Worm (Caenorhabditis elegans) whole organism, L4 larva: Measurements from ENCODE around the gene clpf-1.

ENCODE experiments used
- F37D6.2 ChIP-seq: sonication (generic microtip); optimal IDR thresholded peaks from 2 replicates; lab custom pipeline; 2016; ENCODE audit warnings: mild to moderate bottlenecking, missing genetic modification characterization, missing compliant biosample characterization
- T20F7.1 ChIP-seq: fragments of 200-800 bp; sonication (Bioruptor generic); optimal IDR thresholded peaks from 2 replicates; lab custom pipeline; 2018; ENCODE audit warnings: mild to moderate bottlenecking, missing genetic modification characterization, missing compliant biosample characterization
- ZK546.5 ChIP-seq, 2 experiments: sonication (generic microtip); optimal IDR thresholded peaks; 2 replicates each; lab custom pipeline; 2017; ENCODE audit warnings: missing biosample characterization in 2 of 2, missing genetic modification characterization in 2 of 2
- aha-1 ChIP-seq: fragments of 150-350 bp; peaks from one replicate; lab custom pipeline; 2014; ENCODE audit warnings: missing biosample characterization, missing genetic modification characterization
- ama-1 ChIP-seq: fragments of 150-350 bp; optimal IDR thresholded peaks from 2 replicates; lab custom pipeline; 2014; ENCODE audit warnings: inconsistent platforms, mixed read lengths
- attf-4 ChIP-seq: sonication (generic microtip); optimal IDR thresholded peaks from 3 replicates; lab custom pipeline; 2017; ENCODE audit warnings: missing biosample characterization, missing genetic modification characterization
- ceh-32 ChIP-seq: sonication (generic microtip); optimal IDR thresholded peaks from 2 replicates; lab custom pipeline; 2016; ENCODE audit warnings: mild to moderate bottlenecking, missing genetic modification characterization, missing compliant biosample characterization; ENCODE audit not compliant: poor library complexity
- ceh-44 ChIP-seq: fragments of 200-800 bp; sonication (Bioruptor generic); IDR thresholded peaks from 2 replicates; pipeline ENCODE4 v1.3.6; 2022; ENCODE audit warnings: missing genetic modification reagents, missing genetic modification characterization, missing compliant biosample characterization
- ceh-62 ChIP-seq: sonication (generic microtip); optimal IDR thresholded peaks from 2 replicates; lab custom pipeline; 2017; ENCODE audit warnings: missing biosample characterization, missing genetic modification characterization
- ceh-82 ChIP-seq: sonication (generic microtip); optimal IDR thresholded peaks from 2 replicates; lab custom pipeline; 2017; ENCODE audit warnings: missing biosample characterization, missing genetic modification characterization
- ces-1 ChIP-seq: fragments of 150-350 bp; sonication (generic microtip); optimal IDR thresholded peaks from 4 replicates; lab custom pipeline; 2014; ENCODE audit warnings: missing biosample characterization, missing genetic modification reagents, missing genetic modification characterization
- daf-12 ChIP-seq: fragments of 150-350 bp; optimal IDR thresholded peaks from 2 replicates; lab custom pipeline; 2014; ENCODE audit warnings: missing biosample characterization, missing genetic modification reagents, missing genetic modification characterization
- daf-16 ChIP-seq, 3 experiments: sonication (generic microtip); optimal IDR thresholded peaks; 2 replicates each; lab custom pipeline; 2016 to 2017; ENCODE audit warnings: missing genetic modification characterization in 3 of 3, missing genetic modification reagents in 3 of 3, mild to moderate bottlenecking in 2 of 3, missing compliant biosample characterization in 2 of 3, missing biosample characterization in 1 of 3, moderate library complexity in 1 of 3
- daf-8 ChIP-seq: fragments of 200-800 bp; sonication (Bioruptor generic); IDR thresholded peaks from 2 replicates; pipeline ENCODE4 v1.3.6; 2022; ENCODE audit warnings: missing genetic modification characterization, missing compliant biosample characterization
- dmd-8 ChIP-seq: fragments of 200-800 bp; sonication (Bioruptor generic); IDR thresholded peaks from 2 replicates; pipeline ENCODE4 v1.3.6; 2022; ENCODE audit warnings: missing genetic modification characterization, missing compliant biosample characterization
- egl-27 ChIP-seq: sonication (generic microtip); optimal IDR thresholded peaks from 3 replicates; lab custom pipeline; 2017; ENCODE audit warnings: missing biosample characterization, missing genetic modification reagents, missing genetic modification characterization
- egl-43 ChIP-seq: fragments of 200-800 bp; sonication (Bioruptor generic); IDR thresholded peaks from 2 replicates; pipeline ENCODE4 v1.3.6; 2022; ENCODE audit warnings: missing genetic modification reagents, missing genetic modification characterization, missing compliant biosample characterization
- fkh-10 ChIP-seq: fragments of 150-350 bp; optimal IDR thresholded peaks from 2 replicates; lab custom pipeline; 2014; ENCODE audit warnings: missing biosample characterization, missing genetic modification reagents, missing genetic modification characterization
- fos-1 ChIP-seq: fragments of 150-350 bp; optimal IDR thresholded peaks from 2 replicates; lab custom pipeline; 2014; ENCODE audit warnings: missing biosample characterization, missing genetic modification characterization
- hif-1 ChIP-seq, 2 experiments: sonication (generic microtip); optimal IDR thresholded peaks; 2 replicates each; lab custom pipeline; 2016 to 2017; ENCODE audit warnings: missing compliant biosample characterization in 2 of 2, missing genetic modification characterization in 2 of 2, missing genetic modification reagents in 2 of 2, missing genotype in 2 of 2, mild to moderate bottlenecking in 1 of 2
- hlh-11 ChIP-seq: fragments of 200-800 bp; sonication (Bioruptor generic); optimal IDR thresholded peaks from 2 replicates; lab custom pipeline; 2018; ENCODE audit warnings: mild to moderate bottlenecking, missing genetic modification characterization, missing compliant biosample characterization
- jun-1 ChIP-seq: fragments of 150-350 bp; optimal IDR thresholded peaks from 2 replicates; lab custom pipeline; 2014; ENCODE audit warnings: missing biosample characterization, missing genetic modification reagents, missing genetic modification characterization
- lin-1 ChIP-seq: fragments of 200-800 bp; sonication (Bioruptor generic); IDR thresholded peaks from 2 replicates; pipeline ENCODE4 v1.3.6; 2022; ENCODE audit warnings: missing genetic modification reagents, missing genetic modification characterization, missing compliant biosample characterization
- lin-29 ChIP-seq: fragments of 200-800 bp; sonication (Bioruptor generic); IDR thresholded peaks from 2 replicates; pipeline ENCODE4 v1.3.6; 2022; ENCODE audit warnings: missing genetic modification reagents, missing genetic modification characterization, missing compliant biosample characterization
- madf-9 ChIP-seq: fragments of 200-800 bp; sonication (Bioruptor generic); conservative IDR thresholded peaks from 2 replicates; pipeline ENCODE4 v1.3.6; 2022; ENCODE audit warnings: missing genetic modification reagents, missing genetic modification characterization, missing compliant biosample characterization
- mdl-1 ChIP-seq, 2 experiments: fragments of 150-350 bp in 1 of 2; sonication (generic microtip) in 1 of 2; optimal IDR thresholded peaks; 2 replicates each; lab custom pipeline; 2014 to 2017; ENCODE audit warnings: missing biosample characterization in 2 of 2, missing genetic modification characterization in 2 of 2
- mdt-29 ChIP-seq: fragments of 200-800 bp; sonication (Bioruptor generic); IDR thresholded peaks from 2 replicates; pipeline ENCODE4 v1.3.6; 2022; ENCODE audit warnings: missing genetic modification reagents, missing genetic modification characterization, missing compliant biosample characterization
- mes-2 ChIP-seq: sonication (generic microtip); optimal IDR thresholded peaks from 2 replicates; lab custom pipeline; 2016; ENCODE audit warnings: missing genotype, mild to moderate bottlenecking, missing genetic modification characterization, missing compliant biosample characterization; ENCODE audit not compliant: poor library complexity, severe bottlenecking
- mxl-2 ChIP-seq: fragments of 200-800 bp; sonication (Bioruptor generic); conservative IDR thresholded peaks from 2 replicates; pipeline ENCODE4 v1.3.6; 2022; ENCODE audit warnings: missing genetic modification reagents, missing genetic modification characterization, missing compliant biosample characterization
- nhr-11 ChIP-seq: fragments of 150-350 bp; optimal IDR thresholded peaks from 2 replicates; lab custom pipeline; 2014; ENCODE audit warnings: missing biosample characterization, missing genetic modification characterization
- nhr-25 ChIP-seq: sonication (generic microtip); optimal IDR thresholded peaks from 2 replicates; lab custom pipeline; 2017; ENCODE audit warnings: missing genetic modification characterization, mild to moderate bottlenecking, missing compliant biosample characterization, antibody characterized with exemption, moderate library complexity, borderline replicate concordance; ENCODE audit not compliant: insufficient read depth
- nhr-28 ChIP-seq: fragments of 150-350 bp; optimal IDR thresholded peaks from 2 replicates; lab custom pipeline; 2014; ENCODE audit warnings: missing biosample characterization, missing genetic modification characterization
- nhr-6 ChIP-seq: fragments of 150-350 bp; optimal IDR thresholded peaks from 2 replicates; lab custom pipeline; 2014; ENCODE audit warnings: missing biosample characterization, missing genetic modification characterization
- nhr-77 ChIP-seq: fragments of 150-350 bp; optimal IDR thresholded peaks from 2 replicates; lab custom pipeline; 2014; ENCODE audit warnings: missing biosample characterization, missing genetic modification characterization
- php-3 ChIP-seq: fragments of 200-800 bp; sonication (Bioruptor generic); IDR thresholded peaks from 2 replicates; pipeline ENCODE4 v1.3.6; 2022; ENCODE audit warnings: missing genetic modification reagents, missing genetic modification characterization, missing compliant biosample characterization
- saeg-2 ChIP-seq: fragments of 200-800 bp; sonication (Bioruptor generic); IDR thresholded peaks from 2 replicates; pipeline ENCODE4 v1.3.6; 2022; ENCODE audit warnings: missing genetic modification reagents, missing genetic modification characterization, missing compliant biosample characterization
- skn-1 ChIP-seq: fragments of 150-350 bp; optimal IDR thresholded peaks from 2 replicates; lab custom pipeline; 2014; ENCODE audit warnings: missing biosample characterization, missing genetic modification characterization
- snpc-4 ChIP-seq: fragments of 150-350 bp; optimal IDR thresholded peaks from 2 replicates; lab custom pipeline; 2014; ENCODE audit warnings: missing biosample characterization, missing genetic modification characterization
- tra-1 ChIP-seq: fragments of 200-800 bp; sonication (Bioruptor generic); IDR thresholded peaks from 2 replicates; pipeline ENCODE4 v1.3.6; 2022; ENCODE audit warnings: missing genetic modification reagents, missing genetic modification characterization, missing compliant biosample characterization
- unc-39 ChIP-seq: sonication (generic microtip); optimal IDR thresholded peaks from 2 replicates; lab custom pipeline; 2017; ENCODE audit warnings: missing biosample characterization, missing genetic modification characterization
- unc-62 ChIP-seq, 3 experiments: fragments of 150-350 bp in 1 of 3; sonication (generic microtip); optimal IDR thresholded peaks in 2 of 3; peaks in 1 of 3; 1 replicate in 1 of 3; 2 replicates in 2 of 3; lab custom pipeline; 2014 to 2017; ENCODE audit warnings: missing biosample characterization in 3 of 3, missing genetic modification characterization in 3 of 3, missing genetic modification reagents in 3 of 3, missing genotype in 1 of 3
- zag-1 ChIP-seq: fragments of 150-350 bp; optimal IDR thresholded peaks from 2 replicates; lab custom pipeline; 2014; ENCODE audit warnings: missing biosample characterization, missing genetic modification characterization
- zfp-2 ChIP-seq: sonication (generic microtip); optimal IDR thresholded peaks from 2 replicates; lab custom pipeline; 2016; ENCODE audit warnings: mild to moderate bottlenecking, missing genetic modification characterization, missing compliant biosample characterization
- zip-11 ChIP-seq: fragments of 200-800 bp; sonication (Bioruptor generic); IDR thresholded peaks from 2 replicates; pipeline ENCODE4 v1.3.6; 2022; ENCODE audit warnings: missing genetic modification characterization, missing compliant biosample characterization
- ztf-11 ChIP-seq: fragments of 150-350 bp; optimal IDR thresholded peaks from 2 replicates; lab custom pipeline; 2014; ENCODE audit warnings: missing biosample characterization, missing genetic modification characterization
- ztf-7 ChIP-seq: fragments of 150-350 bp; optimal IDR thresholded peaks from 2 replicates; lab custom pipeline; 2014; ENCODE audit warnings: missing biosample characterization, missing genetic modification characterization

Gene clpf-1

DNA sequence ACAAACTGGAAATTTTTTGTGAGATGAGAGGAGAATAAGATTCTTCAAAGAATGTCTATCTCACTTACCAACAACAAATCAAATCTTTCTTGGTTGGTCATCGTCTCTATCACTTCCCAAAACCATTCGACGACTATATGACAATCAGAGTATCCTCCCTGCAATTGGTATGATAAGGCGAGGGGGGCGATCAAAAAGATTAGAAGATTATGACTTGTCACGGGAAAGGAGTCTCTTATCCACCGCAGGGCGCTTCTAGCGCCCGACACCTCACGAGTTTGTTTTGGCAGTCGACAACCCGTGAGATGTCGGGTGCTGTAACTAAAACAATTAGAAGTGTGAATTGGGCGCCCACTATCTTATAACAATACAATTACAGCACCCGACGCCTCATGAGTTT lies 19.8 kb upstream of the clpf-1 start (continued):
- TF ChIP-seq ZK546.5 (tag; optimal IDR thresholded peaks at IDR 0.05; lab: Kevin White, UChicago): no peak
- TF ChIP-seq ztf-7 (tag; lab: Kevin White, UChicago): no peak
- no peak for TF ChIP-seq fos-1
- no peak for TF ChIP-seq madf-9 (GFP tag; lab: Robert Waterston, UW)
- TF ChIP-seq nhr-77 (tag; lab: Kevin White, UChicago): no peak
- no peak for TF ChIP-seq egl-27
- 0 out of 2 replicates have a peak, but pooled peaks have one; percentile 29 for TF ChIP-seq tra-1 (GFP tag; lab: Robert Waterston, UW)
- TF ChIP-seq mdt-29 (GFP tag; lab: Robert Waterston, UW): no peak
- TF ChIP-seq attf-4 (tag; lab: Kevin White, UChicago): no peak
- no peak for TF ChIP-seq ama-1 (lab: Kevin White, UChicago)
- no peak for TF ChIP-seq egl-43
- no peak for TF ChIP-seq hif-1 (tag; optimal IDR thresholded peaks at IDR 0.05; lab: Kevin White, UChicago)
- TF ChIP-seq mxl-2: no peak
- TF ChIP-seq snpc-4 (tag; lab: Kevin White, UChicago): peak; percentile 66
- TF ChIP-seq ztf-11 (tag; lab: Kevin White, UChicago): no peak
- no peak for TF ChIP-seq mes-2
- TF ChIP-seq zag-1 (tag; lab: Kevin White, UChicago): no peak
- no peak for TF ChIP-seq daf-8 (GFP tag; lab: Robert Waterston, UW)

DNA sequence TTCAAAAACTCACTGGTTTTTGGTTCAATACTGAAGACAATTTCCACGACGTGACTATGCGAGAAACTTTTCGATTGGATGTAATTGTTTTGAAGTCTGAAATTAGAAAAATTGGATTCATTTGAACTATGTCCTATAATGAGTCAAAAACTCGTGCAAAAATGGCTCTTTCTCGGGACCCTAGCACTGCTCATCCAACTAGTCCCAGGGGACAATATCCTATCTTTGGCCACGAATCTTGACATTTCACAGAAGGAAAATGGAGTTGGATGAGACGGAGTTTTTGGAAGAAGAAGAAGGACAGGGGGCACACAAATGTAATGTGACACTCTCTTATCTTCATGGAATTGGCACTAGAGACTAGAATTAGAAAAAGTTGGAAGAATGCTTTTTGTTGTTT lies 15.7 kb upstream of the clpf-1 start:
- peak in 1 of 2 experiments; percentile 97 for TF ChIP-seq unc-62 (GFP tag; optimal IDR thresholded peaks at IDR 0.05 in 1 of 2; lab: Kevin White, UChicago)
- TF ChIP-seq unc-62 (tag; optimal IDR thresholded peaks at IDR 0.05; lab: Kevin White, UChicago): no peak
- TF ChIP-seq dmd-8 (GFP tag; lab: Robert Waterston, UW): no peak

DNA sequence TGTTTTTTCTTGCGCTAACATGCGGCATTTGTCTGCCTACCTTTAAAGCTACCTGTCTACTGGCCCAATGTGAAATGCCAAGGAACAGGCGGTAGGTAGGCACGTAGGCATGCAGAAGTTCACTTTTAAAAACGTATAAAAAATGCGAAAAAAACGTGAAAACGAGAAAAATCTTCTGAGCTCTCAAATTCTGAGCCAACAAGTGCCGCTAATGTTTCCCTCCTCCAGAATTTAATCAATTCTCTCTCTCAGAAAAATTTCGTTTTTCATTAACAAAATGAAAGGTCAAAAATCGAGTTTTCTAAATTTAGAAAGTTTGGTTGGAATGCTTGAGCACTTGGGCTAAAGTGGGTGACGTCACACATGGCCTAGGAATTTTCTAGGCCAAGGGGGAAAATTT lies 15.1 kb upstream of the clpf-1 start:
- TF ChIP-seq php-3 (GFP tag; lab: Robert Waterston, UW) (no peak), nhr-6 (no peak), ceh-62 (no peak), unc-39 (tag; lab: Kevin White, UChicago) (no peak), mes-2 (no peak), F37D6.2 (no peak), aha-1 (peak; percentile 80), nhr-25 (no peak), nhr-11 (tag; lab: Kevin White, UChicago) (no peak), nhr-28 (tag; lab: Kevin White, UChicago) (no peak), unc-62 (GFP tag; optimal IDR thresholded peaks at IDR 0.05 in 1 of 2; lab: Kevin White, UChicago) (peak in 1 of 2 experiments; percentile 85), unc-62 (tag; optimal IDR thresholded peaks at IDR 0.05; lab: Kevin White, UChicago) (no peak), lin-29 (GFP tag; lab: Robert Waterston, UW) (no peak), fkh-10 (GFP tag; lab: Kevin White, UChicago) (no peak), zip-11 (no peak), mdl-1 (tag; optimal IDR thresholded peaks at IDR 0.05; lab: Kevin White, UChicago) (no peak)
- TF ChIP-seq, all 104 proteins: peak for 2

DNA sequence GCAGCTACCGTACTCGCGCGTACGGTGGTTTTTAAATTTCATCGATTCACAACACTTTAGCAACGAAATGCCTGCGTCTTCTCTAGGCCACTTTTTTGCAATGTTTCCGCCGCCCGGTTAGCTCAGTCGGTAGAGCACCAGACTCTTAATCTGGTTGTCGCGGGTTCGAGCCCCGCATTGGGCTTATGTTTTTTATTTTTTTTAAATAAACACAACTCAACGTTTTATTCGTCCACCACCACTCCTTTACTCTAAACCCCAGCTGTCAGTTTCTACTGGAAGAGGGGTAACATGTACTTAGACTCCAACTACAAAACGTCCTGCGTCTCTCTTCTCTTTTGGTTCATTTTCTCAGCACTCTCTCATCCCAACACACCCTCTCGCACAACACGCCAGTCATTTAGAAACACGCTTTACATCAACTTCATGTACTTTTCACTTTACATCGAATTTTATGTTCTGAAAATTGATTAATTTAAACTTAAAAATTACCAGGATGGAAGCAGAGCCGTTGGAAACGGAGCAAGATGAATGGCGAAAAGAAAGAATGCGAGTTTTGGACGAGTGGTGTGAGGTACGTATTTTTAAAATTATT lies 8.0 kb upstream of the clpf-1 start, which contains the start of the genes elmd-1 and hecw-1:
elmd-1 (plus strand) TSS at position 494 of the 595 bp plus-strand sequence.
hecw-1 (minus strand) TSS at position 545 of the 595 bp plus-strand sequence.
- no peak for TF ChIP-seq saeg-2 (GFP tag; lab: Robert Waterston, UW)
- TF ChIP-seq T20F7.1 (GFP tag; lab: Kevin White, UChicago): no peak
- peak; percentile 69; the same call in 1 of the 2 replicates for TF ChIP-seq lin-1 (GFP tag; lab: Robert Waterston, UW)
- no peak for TF ChIP-seq zip-11
- TF ChIP-seq daf-8 (GFP tag; lab: Robert Waterston, UW): no peak
- TF ChIP-seq hlh-11 (tag; lab: Kevin White, UChicago): peak; percentile 62
- no peak for TF ChIP-seq ces-1
- no peak for TF ChIP-seq ceh-32 (tag; lab: Kevin White, UChicago)
- TF ChIP-seq ceh-44 (GFP tag; lab: Robert Waterston, UW): peak; percentile 82
- TF ChIP-seq jun-1 (tag; lab: Kevin White, UChicago): no peak
- TF ChIP-seq attf-4 (tag; lab: Kevin White, UChicago): no peak
- no peak for TF ChIP-seq zag-1 (tag; lab: Kevin White, UChicago)
- no peak for TF ChIP-seq skn-1 (tag; lab: Kevin White, UChicago)
- TF ChIP-seq ceh-82 (tag; lab: Kevin White, UChicago): no peak
- TF ChIP-seq aha-1: peak; percentile 21
- peak; percentile 65 to 66 for TF ChIP-seq daf-16 (GFP tag; optimal IDR thresholded peaks at IDR 0.05; lab: Kevin White, UChicago)
- peak; percentile 88 for TF ChIP-seq daf-16 (tag; optimal IDR thresholded peaks at IDR 0.05; lab: Kevin White, UChicago)
- peak; percentile 87 for TF ChIP-seq egl-43
- TF ChIP-seq nhr-77 (tag; lab: Kevin White, UChicago): no peak
- peak; percentile 57 for TF ChIP-seq mes-2
- no peak for TF ChIP-seq zfp-2 (tag; lab: Kevin White, UChicago)
- TF ChIP-seq daf-12 (tag; lab: Kevin White, UChicago): no peak
